Fruit fly (Drosophila melanogaster) whole organism, prepupa: ENCODE data around the gene qjt.

Experiments
- Blimp-1 ChIP-seq: fragments of 200-800 bp; sonication (Bioruptor generic); optimal IDR thresholded peaks from 3 replicates; lab custom pipeline; 2017; ENCODE audit warnings: missing biosample characterization, missing genetic modification characterization, mild to moderate bottlenecking, moderate library complexity, missing genetic modification reagents
- CG11762 ChIP-seq: fragments of 200-800 bp; sonication (Bioruptor generic); optimal IDR thresholded peaks from 3 replicates; lab custom pipeline; 2016; ENCODE audit warnings: missing biosample characterization, missing genetic modification characterization; ENCODE audit not compliant: insufficient read depth
- CG11902 ChIP-seq: fragments of 200-800 bp; sonication (Bioruptor generic); optimal IDR thresholded peaks from 3 replicates; lab custom pipeline; 2016; ENCODE audit warnings: missing biosample characterization, missing genetic modification characterization
- CG15336 ChIP-seq: fragments of 200-800 bp; sonication (Bioruptor generic); IDR thresholded peaks from 2 replicates; pipeline ENCODE4 v1.3.6; 2022; ENCODE audit warnings: missing biosample characterization, missing genetic modification characterization
- CG1621 ChIP-seq: fragments of 200-800 bp; sonication (Bioruptor generic); optimal IDR thresholded peaks from 3 replicates; lab custom pipeline; 2018; ENCODE audit warnings: missing biosample characterization, mild to moderate bottlenecking, missing genetic modification characterization
- CG3032 ChIP-seq: fragments of 200-800 bp; optimal IDR thresholded peaks from 2 replicates; lab custom pipeline; 2019; ENCODE audit warnings: missing biosample characterization, mild to moderate bottlenecking, missing genetic modification characterization, moderate library complexity
- CG31627 ChIP-seq: fragments of 200-800 bp; sonication (Bioruptor generic); optimal IDR thresholded peaks from 3 replicates; lab custom pipeline; 2016; ENCODE audit warnings: missing biosample characterization, missing genetic modification characterization
- CG32006 ChIP-seq: fragments of 200-800 bp; sonication (Bioruptor generic); optimal IDR thresholded peaks from 3 replicates; lab custom pipeline; 2017; ENCODE audit warnings: missing biosample characterization, mild to moderate bottlenecking, missing genetic modification characterization
- CG34406 ChIP-seq: fragments of 200-800 bp; sonication (Bioruptor generic); optimal IDR thresholded peaks from 3 replicates; lab custom pipeline; 2016; ENCODE audit warnings: missing biosample characterization, missing genetic modification characterization
- CG3919 ChIP-seq: fragments of 200-800 bp; sonication (Bioruptor generic); optimal IDR thresholded peaks from 3 replicates; lab custom pipeline; 2016; ENCODE audit warnings: missing biosample characterization, missing genetic modification characterization
- CG4318 ChIP-seq: fragments of 200-800 bp; sonication (Bioruptor generic); optimal IDR thresholded peaks from 3 replicates; lab custom pipeline; 2017; ENCODE audit warnings: missing biosample characterization, mild to moderate bottlenecking, missing genetic modification characterization
- CG6163 ChIP-seq: fragments of 200-800 bp; sonication (Bioruptor generic); IDR thresholded peaks from 3 replicates; pipeline ENCODE4 v1.3.6; 2022; ENCODE audit warnings: missing biosample characterization, missing genetic modification characterization
- CG6276 ChIP-seq: fragments of 200-800 bp; sonication (Bioruptor generic); optimal IDR thresholded peaks from 2 replicates; lab custom pipeline; 2017; ENCODE audit warnings: missing biosample characterization, mild to moderate bottlenecking, missing genetic modification characterization
- CG6792 ChIP-seq: fragments of 200-800 bp; sonication (Bioruptor generic); optimal IDR thresholded peaks from 3 replicates; lab custom pipeline; 2016; ENCODE audit warnings: missing biosample characterization, missing genetic modification characterization
- CG6854 ChIP-seq: fragments of 200-800 bp; sonication (Bioruptor generic); optimal IDR thresholded peaks from 2 replicates; lab custom pipeline; 2017; ENCODE audit warnings: missing biosample characterization, mild to moderate bottlenecking, missing genetic modification characterization
- CG7368 ChIP-seq: fragments of 200-800 bp; sonication (Bioruptor generic); optimal IDR thresholded peaks from 3 replicates; lab custom pipeline; 2016; ENCODE audit warnings: missing biosample characterization, missing genetic modification characterization
- CG8119 ChIP-seq: fragments of 200-800 bp; sonication (Bioruptor generic); IDR thresholded peaks from 3 replicates; pipeline ENCODE4 v1.3.6; 2022; ENCODE audit warnings: missing biosample characterization, missing genetic modification characterization
- CG8319 ChIP-seq: fragments of 200-800 bp; sonication (Bioruptor generic); optimal IDR thresholded peaks from 3 replicates; lab custom pipeline; 2016; ENCODE audit warnings: missing biosample characterization, missing genetic modification characterization
- CG8632 ChIP-seq: fragments of 200-800 bp; sonication (Bioruptor generic); optimal IDR thresholded peaks from 3 replicates; lab custom pipeline; 2016; ENCODE audit warnings: missing biosample characterization, missing genetic modification characterization
- CG9139 ChIP-seq: fragments of 200-800 bp; sonication (Bioruptor generic); optimal IDR thresholded peaks from 3 replicates; lab custom pipeline; 2017; ENCODE audit warnings: missing biosample characterization, mild to moderate bottlenecking, missing genetic modification characterization
- Eip75B ChIP-seq: fragments of 200-800 bp; sonication (Bioruptor generic); optimal IDR thresholded peaks from 3 replicates; lab custom pipeline; 2016; ENCODE audit warnings: missing biosample characterization, missing genetic modification characterization
- Eip93F ChIP-seq: fragments of 200-800 bp; sonication (Bioruptor generic); optimal IDR thresholded peaks from 2 replicates; lab custom pipeline; 2016; ENCODE audit warnings: missing biosample characterization, mild to moderate bottlenecking, missing genetic modification characterization
- Ets21C ChIP-seq: fragments of 200-800 bp; sonication (Bioruptor generic); optimal IDR thresholded peaks from 3 replicates; lab custom pipeline; 2016; ENCODE audit warnings: missing biosample characterization, missing genetic modification characterization
- Ets96B ChIP-seq: fragments of 200-800 bp; optimal IDR thresholded peaks from 2 replicates; lab custom pipeline; 2019; ENCODE audit warnings: missing biosample characterization, mild to moderate bottlenecking, missing genetic modification characterization, moderate library complexity
- Gug ChIP-seq: fragments of 200-800 bp; sonication (Bioruptor generic); IDR thresholded peaks from 2 replicates; pipeline ENCODE4 v1.3.6; 2022; ENCODE audit warnings: missing biosample characterization, missing genetic modification characterization
- Hr38 ChIP-seq: sonication (Bioruptor generic); optimal IDR thresholded peaks from 2 replicates; lab custom pipeline; 2016; ENCODE audit warnings: missing biosample characterization, missing genetic modification characterization
- Hr39 ChIP-seq: fragments of 200-800 bp; sonication (Bioruptor generic); optimal IDR thresholded peaks from 2 replicates; lab custom pipeline; 2016; ENCODE audit warnings: missing biosample characterization, missing genetic modification characterization
- Met ChIP-seq: fragments of 200-800 bp; sonication (Bioruptor generic); optimal IDR thresholded peaks from 3 replicates; lab custom pipeline; 2016; ENCODE audit warnings: missing biosample characterization, missing genetic modification characterization
- Sox15 ChIP-seq: fragments of 200-800 bp; sonication (Bioruptor generic); optimal IDR thresholded peaks from 3 replicates; lab custom pipeline; 2016; ENCODE audit warnings: missing biosample characterization, missing genetic modification characterization
- acj6 ChIP-seq: fragments of 200-800 bp; sonication (Bioruptor generic); optimal IDR thresholded peaks from 3 replicates; lab custom pipeline; 2016; ENCODE audit warnings: missing biosample characterization, missing genetic modification characterization
- cyc ChIP-seq: fragments of 200-800 bp; sonication (Bioruptor generic); optimal IDR thresholded peaks from 3 replicates; lab custom pipeline; 2016; ENCODE audit warnings: missing biosample characterization, missing genetic modification characterization
- dac ChIP-seq: fragments of 200-800 bp; sonication (Bioruptor generic); optimal IDR thresholded peaks from 2 replicates; lab custom pipeline; 2017; ENCODE audit warnings: missing biosample characterization, mild to moderate bottlenecking, missing genetic modification characterization
- dsx ChIP-seq: fragments of 200-800 bp; optimal IDR thresholded peaks from 3 replicates; lab custom pipeline; 2019; ENCODE audit warnings: missing biosample characterization, mild to moderate bottlenecking, missing genetic modification characterization, moderate library complexity; ENCODE audit not compliant: poor library complexity, severe bottlenecking
- eg ChIP-seq: fragments of 200-800 bp; sonication (Bioruptor generic); IDR thresholded peaks from 3 replicates; pipeline ENCODE4 v1.3.6; 2022; ENCODE audit warnings: missing biosample characterization, missing genetic modification characterization
- esn ChIP-seq: fragments of 200-800 bp; sonication (Bioruptor generic); optimal IDR thresholded peaks from 2 replicates; lab custom pipeline; 2016; ENCODE audit warnings: missing biosample characterization, mild to moderate bottlenecking, missing genetic modification characterization, moderate library complexity
- fd59A ChIP-seq: fragments of 200-800 bp; sonication (Bioruptor generic); optimal IDR thresholded peaks from 2 replicates; lab custom pipeline; 2017; ENCODE audit warnings: missing biosample characterization, mild to moderate bottlenecking, missing genetic modification characterization, missing genetic modification reagents
- fd85E ChIP-seq: fragments of 200-800 bp; sonication (Bioruptor generic); optimal IDR thresholded peaks from 3 replicates; lab custom pipeline; 2016; ENCODE audit warnings: missing biosample characterization, missing genetic modification characterization
- fkh ChIP-seq: fragments of 200-800 bp; sonication (Bioruptor generic); optimal IDR thresholded peaks from 3 replicates; lab custom pipeline; 2017; ENCODE audit warnings: missing biosample characterization, mild to moderate bottlenecking, missing genetic modification characterization, moderate library complexity
- lz ChIP-seq: fragments of 200-800 bp; sonication (Bioruptor generic); optimal IDR thresholded peaks from 3 replicates; lab custom pipeline; 2016; ENCODE audit warnings: missing biosample characterization, missing genetic modification characterization
- pdm3 ChIP-seq: fragments of 200-800 bp; sonication (Bioruptor generic); optimal IDR thresholded peaks from 3 replicates; lab custom pipeline; 2016; ENCODE audit warnings: missing biosample characterization, missing genetic modification characterization
- salr ChIP-seq, 2 experiments: fragments of 200-800 bp; sonication (Bioruptor generic); optimal IDR thresholded peaks; 3 replicates each; lab custom pipeline; 2016 to 2018; ENCODE audit warnings: missing biosample characterization in 2 of 2, missing genetic modification characterization in 2 of 2, mild to moderate bottlenecking in 1 of 2
- ss ChIP-seq, 2 experiments: fragments of 200-800 bp; sonication (Bioruptor generic); optimal IDR thresholded peaks; 2 replicates in 1 of 2; 3 replicates in 1 of 2; lab custom pipeline; 2017 to 2018; ENCODE audit warnings: mild to moderate bottlenecking in 2 of 2, missing biosample characterization in 2 of 2, missing genetic modification characterization in 2 of 2, moderate library complexity in 1 of 2
- svp ChIP-seq: fragments of 200-800 bp; sonication (Bioruptor generic); peaks from one replicate; lab custom pipeline; 2016; ENCODE audit warnings: missing biosample characterization, missing genetic modification characterization
- topi ChIP-seq: fragments of 200-800 bp; sonication (Bioruptor generic); optimal IDR thresholded peaks from 3 replicates; lab custom pipeline; 2016; ENCODE audit warnings: missing biosample characterization, missing genetic modification characterization
- vri ChIP-seq: fragments of 200-800 bp; sonication (Bioruptor generic); optimal IDR thresholded peaks from 3 replicates; lab custom pipeline; 2016; ENCODE audit warnings: missing biosample characterization, mild to moderate bottlenecking, missing genetic modification characterization

Gene qjt

DNA sequence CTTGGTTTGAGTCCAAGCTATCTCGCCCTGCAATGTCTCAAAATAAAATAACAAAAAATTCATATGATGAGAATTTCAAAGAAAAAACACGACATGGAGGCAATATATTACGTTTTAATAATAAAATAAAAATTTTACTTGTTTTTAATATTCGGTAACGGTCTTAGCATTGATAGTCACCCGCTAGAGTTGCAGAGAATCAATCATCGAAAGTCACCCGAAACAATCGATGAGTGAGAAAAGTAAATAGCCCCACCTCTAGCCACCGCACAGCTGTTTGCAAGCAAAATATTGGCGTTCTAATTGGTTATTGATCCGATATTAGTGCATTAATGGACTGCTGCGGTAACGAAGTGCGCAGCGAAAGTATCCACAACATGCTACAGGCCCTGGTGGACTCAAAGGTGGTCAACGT lies 2.9 kb upstream of the qjt start, which contains the start of gene CG34250 (continued):
- peak; percentile 5 for TF ChIP-seq Hr39
- peak; percentile 28 for TF ChIP-seq cyc
- no peak for TF ChIP-seq Gug (GFP tag; lab: Robert Waterston, UW)
- no peak for TF ChIP-seq CG6276 (GFP tag; lab: Kevin White, UChicago)
- peak; percentile 15 for TF ChIP-seq Ets96B (tag; lab: Kevin White, UChicago)
- no peak for TF ChIP-seq CG11762 (GFP tag; lab: Kevin White, UChicago)
- TF ChIP-seq CG15336 (GFP tag; lab: Robert Waterston, UW): no peak
- TF ChIP-seq CG8319: no peak
- TF ChIP-seq Eip93F: peak; percentile 34
- TF ChIP-seq CG3032: peak; percentile 19
- TF ChIP-seq eg (GFP tag; lab: Robert Waterston, UW): no peak
- TF ChIP-seq acj6 (GFP tag; lab: Kevin White, UChicago): peak; percentile 9
- TF ChIP-seq CG9139 (GFP tag; lab: Kevin White, UChicago): no peak
- TF ChIP-seq CG6854 (GFP tag; lab: Kevin White, UChicago): no peak
- TF ChIP-seq CG8632 (GFP tag; lab: Kevin White, UChicago): no peak
- TF ChIP-seq svp (GFP tag; lab: Kevin White, UChicago): no peak

DNA sequence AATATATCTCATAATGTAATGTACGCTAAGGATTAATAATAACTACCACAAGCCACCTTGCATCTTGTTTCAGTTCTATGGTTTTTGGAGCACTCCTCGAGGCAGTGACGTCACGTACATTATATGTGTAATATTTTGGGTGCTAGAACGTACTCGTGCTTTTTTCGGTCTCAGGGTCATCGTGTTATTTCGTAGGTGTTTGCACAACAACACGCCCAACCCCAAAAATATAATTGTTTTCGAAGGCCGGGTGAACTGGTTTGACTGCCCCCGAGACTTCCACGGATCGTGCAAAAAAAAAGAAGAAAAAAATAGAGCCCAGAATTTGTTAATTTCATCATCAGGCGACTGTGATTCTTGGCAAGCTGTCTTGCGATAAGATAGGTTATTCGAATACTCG lies 2.4 kb upstream of the qjt start:
- TF ChIP-seq fd85E (GFP tag; lab: Kevin White, UChicago): no peak
- TF ChIP-seq Ets21C (GFP tag; lab: Kevin White, UChicago): no peak
- TF ChIP-seq CG6792: no peak
- no peak for TF ChIP-seq Hr39

DNA sequence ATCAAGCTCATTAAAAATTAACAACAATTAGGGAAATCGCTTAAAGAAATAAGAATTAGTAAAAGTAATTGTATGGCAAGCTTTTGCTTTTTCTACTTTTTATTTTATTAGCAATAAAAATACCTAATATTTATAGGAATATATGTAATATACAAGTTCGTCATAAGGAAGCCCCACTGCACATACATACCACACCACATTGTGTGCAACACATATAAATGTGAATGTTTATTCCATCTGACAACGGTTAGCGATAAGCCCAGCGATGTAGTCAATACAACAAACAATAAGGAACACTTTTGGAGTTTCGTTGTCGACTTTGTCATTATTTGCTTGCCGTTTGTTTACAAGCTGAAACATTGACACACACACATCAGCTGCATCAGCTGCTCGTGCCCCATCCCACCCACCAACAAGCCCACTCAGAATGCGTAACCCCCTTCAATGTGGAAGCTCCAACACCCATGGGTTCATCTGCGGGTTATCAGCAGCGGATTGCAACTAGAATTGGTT lies 6.4 kb downstream of the qjt start:
- TF ChIP-seq CG8119 (GFP tag; lab: Robert Waterston, UW): peak; percentile 57; the same call in 2 of the 3 replicates
- peak; percentile 43 for TF ChIP-seq CG31627 (GFP tag; lab: Kevin White, UChicago)
- TF ChIP-seq CG9139 (GFP tag; lab: Kevin White, UChicago): peak; percentile 68
- peak; percentile 70 for TF ChIP-seq Met
- peak; percentile 8 for TF ChIP-seq CG4318
- TF ChIP-seq Gug (GFP tag; lab: Robert Waterston, UW): no peak; the same call in none of the 2 replicates
- TF ChIP-seq CG32006: peak; percentile 66
- TF ChIP-seq lz: peak; percentile 48
- peak; percentile 49 for TF ChIP-seq dsx
- peak; percentile 54 for TF ChIP-seq pdm3 (GFP tag; lab: Kevin White, UChicago)
- TF ChIP-seq CG8319: no peak
- TF ChIP-seq cyc: peak; percentile 45
- no peak for TF ChIP-seq Hr38
- TF ChIP-seq CG8632 (GFP tag; lab: Kevin White, UChicago): peak; percentile 69
- peak; percentile 45 to 63 for TF ChIP-seq salr (GFP tag; optimal IDR thresholded peaks at IDR 0.05; lab: Kevin White, UChicago)
- peak; percentile 53 for TF ChIP-seq topi (GFP tag; lab: Kevin White, UChicago)
- TF ChIP-seq CG6163: peak; percentile 64; the same call in 2 of the 3 replicates
- peak; percentile 56 for TF ChIP-seq CG3919 (GFP tag; lab: Kevin White, UChicago)
- TF ChIP-seq Ets21C (GFP tag; lab: Kevin White, UChicago): peak; percentile 2
- TF ChIP-seq CG1621 (tag; lab: Kevin White, UChicago): peak; percentile 62
- no peak for TF ChIP-seq CG11902 (GFP tag; lab: Kevin White, UChicago)
- no peak for TF ChIP-seq Sox15
- peak; percentile 72 for TF ChIP-seq CG7368 (GFP tag; lab: Kevin White, UChicago)
- peak; percentile 47 for TF ChIP-seq CG34406 (GFP tag; lab: Kevin White, UChicago)
- TF ChIP-seq CG3032: peak; percentile 3
- TF ChIP-seq fd59A: no peak
- TF ChIP-seq acj6 (GFP tag; lab: Kevin White, UChicago): no peak
- TF ChIP-seq CG6276 (GFP tag; lab: Kevin White, UChicago): peak; percentile 50
- peak; percentile 53; the same call in 1 of the 2 replicates for TF ChIP-seq CG15336 (GFP tag; lab: Robert Waterston, UW)
- TF ChIP-seq Blimp-1 (GFP tag; lab: Kevin White, UChicago): peak; percentile 44
- TF ChIP-seq vri (GFP tag; lab: Kevin White, UChicago): peak; percentile 60
- TF ChIP-seq eg (GFP tag; lab: Robert Waterston, UW): peak; percentile 45; the same call in 2 of the 3 replicates
- TF ChIP-seq Ets96B (tag; lab: Kevin White, UChicago): peak; percentile 21
- TF ChIP-seq dac (GFP tag; lab: Kevin White, UChicago): no peak
- peak; percentile 34 for TF ChIP-seq Hr39
- peak; percentile 84 for TF ChIP-seq CG6854 (GFP tag; lab: Kevin White, UChicago)
- peak in 1 of 2 experiments; percentile 80 for TF ChIP-seq ss (GFP tag; optimal IDR thresholded peaks at IDR 0.05; lab: Kevin White, UChicago)
- TF ChIP-seq esn (GFP tag; lab: Kevin White, UChicago): peak; percentile 67
- TF ChIP-seq Eip75B (GFP tag; lab: Kevin White, UChicago): peak; percentile 54
- TF ChIP-seq fkh (GFP tag; lab: Kevin White, UChicago): peak; percentile 96
- TF ChIP-seq svp (GFP tag; lab: Kevin White, UChicago): peak; percentile 87
